Worm (Caenorhabditis elegans): ENCODE results near the gene sti-1.

- TF ChIP-seq him-1 (tag; optimal IDR thresholded peaks at IDR 0.05) (no peak), dao-5 (tag; optimal IDR thresholded peaks at IDR 0.05) (no peak)
These were observed 45.6 kb upstream of the sti-1 start, which contains the start of the genes icl-1 and srh-2 for ce11 chrV:727484-728351.

All from whole organism, L4/young adult.